Worm (Caenorhabditis elegans) whole organism, midembryonic: ENCODE results near the gene npp-27.

Source experiments
- flt-1 ChIP-seq: fragments of 200-800 bp; sonication (Bioruptor generic); IDR thresholded peaks from 2 replicates; pipeline ENCODE4 v1.3.6; 2022; ENCODE audit warnings: missing genetic modification characterization, missing compliant biosample characterization
- klf-2 ChIP-seq: fragments of 200-800 bp; sonication (Bioruptor generic); conservative IDR thresholded peaks from 2 replicates; pipeline ENCODE4 v1.3.6; 2022; ENCODE audit warnings: missing genetic modification reagents, missing genetic modification characterization, missing compliant biosample characterization
- ref-1 ChIP-seq: fragments of 200-800 bp; sonication (Bioruptor generic); conservative IDR thresholded peaks from 2 replicates; pipeline ENCODE4 v1.3.6; 2022; ENCODE audit warnings: missing genetic modification reagents, missing genetic modification characterization, missing compliant biosample characterization
- tab-1 ChIP-seq: fragments of 200-800 bp; sonication (Bioruptor generic); IDR thresholded peaks from 2 replicates; pipeline ENCODE4 v1.3.6; 2022; ENCODE audit warnings: missing genetic modification characterization, missing compliant biosample characterization
- ztf-23 ChIP-seq: fragments of 200-800 bp; sonication (Bioruptor generic); IDR thresholded peaks from 2 replicates; pipeline ENCODE4 v1.3.6; 2022; ENCODE audit warnings: missing genetic modification reagents, missing genetic modification characterization, missing compliant biosample characterization

ce11 chrIV:7877781-7878180 lies 32.3 kb downstream of the npp-27 start, which contains the start of gene kin-26:
- TF ChIP-seq tab-1 (GFP tag; lab: Robert Waterston, UW) (no peak), klf-2 (GFP tag; lab: Robert Waterston, UW) (no peak), ztf-23 (no peak), ref-1 (GFP tag; lab: Robert Waterston, UW) (no peak), flt-1 (GFP tag; lab: Robert Waterston, UW) (no peak)
